Fruit fly (Drosophila melanogaster): ENCODE results near the gene TfIIFalpha.
A peak's percentile ranks its signal among the peaks of the same experiment; 100 is the strongest.

The TfIIFalpha gene

dm6 chr3R:6427619-6428378 is 47.5 kb downstream of the TfIIFalpha start:
- TF ChIP-seq foxo (GFP tag; optimal IDR thresholded peaks at IDR 0.05) = peak in 1 of 2 experiments; percentile 56
- TF ChIP-seq psq (GFP tag; optimal IDR thresholded peaks at IDR 0.05) = peak; percentile 27
- TF ChIP-seq dmrt93B (GFP tag; optimal IDR thresholded peaks at IDR 0.05) = no peak
- TF ChIP-seq dl (GFP tag; optimal IDR thresholded peaks at IDR 0.05; ENCODE audit: insufficient read depth in 1 of 2, partially characterized antibody in 2 of 2) = no peak
- peak; percentile 71 for TF ChIP-seq h (GFP tag; optimal IDR thresholded peaks at IDR 0.05)
- TF ChIP-seq dsf (GFP tag; optimal IDR thresholded peaks at IDR 0.05; ENCODE audit: borderline replicate concordance) = no peak
- TF ChIP-seq ey (GFP tag; optimal IDR thresholded peaks at IDR 0.05) = peak; percentile 43
- TF ChIP-seq OdsH (GFP tag; optimal IDR thresholded peaks at IDR 0.05) = peak; percentile 28
- peak; percentile 33 for TF ChIP-seq woc (GFP tag; optimal IDR thresholded peaks at IDR 0.05)
- TF ChIP-seq lola (GFP tag; optimal IDR thresholded peaks at IDR 0.05) = no peak
- TF ChIP-seq Jra (GFP tag; optimal IDR thresholded peaks at IDR 0.05) = no peak
- TF ChIP-seq jim (GFP tag; optimal IDR thresholded peaks at IDR 0.05) = no peak
- TF ChIP-seq tai (GFP tag; optimal IDR thresholded peaks at IDR 0.05) = no peak
- TF ChIP-seq HLH106 (tag; optimal IDR thresholded peaks at IDR 0.05) = peak; percentile 42
- TF ChIP-seq sv (GFP tag; optimal IDR thresholded peaks at IDR 0.05) = peak; percentile 26
- TF ChIP-seq br (GFP tag; optimal IDR thresholded peaks at IDR 0.05) = peak; percentile 8
- TF ChIP-seq Hr78 (GFP tag; optimal IDR thresholded peaks at IDR 0.05) = no peak
- TF ChIP-seq Dif (GFP tag; optimal IDR thresholded peaks at IDR 0.05; ENCODE audit: partially characterized antibody) = no peak
- TF ChIP-seq brk (GFP tag; optimal IDR thresholded peaks at IDR 0.05) = peak; percentile 5
- TF ChIP-seq Hr83 (GFP tag; optimal IDR thresholded peaks at IDR 0.05; ENCODE audit: poor library complexity, severe bottlenecking) = no peak
- peak; percentile 66 for TF ChIP-seq fru (GFP tag; optimal IDR thresholded peaks at IDR 0.05)
- TF ChIP-seq Sp1 (GFP tag; optimal IDR thresholded peaks at IDR 0.05) = peak; percentile 49
- peak; percentile 62 for TF ChIP-seq rgr (GFP tag; optimal IDR thresholded peaks at IDR 0.05)
- TF ChIP-seq sage (GFP tag; optimal IDR thresholded peaks at IDR 0.05) = no peak
- peak; percentile 45 for TF ChIP-seq Hnf4 (GFP tag; optimal IDR thresholded peaks at IDR 0.05)

dm6 chr3R:6428935-6429334 is 48.7 kb downstream of the TfIIFalpha start:
- no peak for TF ChIP-seq Myc (optimal IDR thresholded peaks at IDR 0.05)
- TF ChIP-seq usp (GFP tag; optimal IDR thresholded peaks at IDR 0.05) = no peak
- no peak for TF ChIP-seq OdsH (GFP tag; optimal IDR thresholded peaks at IDR 0.05)
- no peak for TF ChIP-seq GATAd (GFP tag; optimal IDR thresholded peaks at IDR 0.05)
- no peak for TF ChIP-seq Rel (GFP tag; optimal IDR thresholded peaks at IDR 0.05)
- TF ChIP-seq Rel (tag; optimal IDR thresholded peaks at IDR 0.05) = no peak
- TF ChIP-seq ey (GFP tag; optimal IDR thresholded peaks at IDR 0.05) = no peak
- no peak for TF ChIP-seq tai (GFP tag; optimal IDR thresholded peaks at IDR 0.05)
- TF ChIP-seq sage (GFP tag; optimal IDR thresholded peaks at IDR 0.05) = no peak

dm6 chr3R:6429706-6430105 is 49.4 kb downstream of the TfIIFalpha start:
- no peak for TF ChIP-seq GATAd (GFP tag; optimal IDR thresholded peaks at IDR 0.05)
- TF ChIP-seq brk (GFP tag; optimal IDR thresholded peaks at IDR 0.05) = no peak
- TF ChIP-seq Dfd (GFP tag; optimal IDR thresholded peaks at IDR 0.05) = no peak
- TF ChIP-seq fru (GFP tag; optimal IDR thresholded peaks at IDR 0.05) = no peak
- no peak for TF ChIP-seq HLH106 (tag; optimal IDR thresholded peaks at IDR 0.05)

DNA sequence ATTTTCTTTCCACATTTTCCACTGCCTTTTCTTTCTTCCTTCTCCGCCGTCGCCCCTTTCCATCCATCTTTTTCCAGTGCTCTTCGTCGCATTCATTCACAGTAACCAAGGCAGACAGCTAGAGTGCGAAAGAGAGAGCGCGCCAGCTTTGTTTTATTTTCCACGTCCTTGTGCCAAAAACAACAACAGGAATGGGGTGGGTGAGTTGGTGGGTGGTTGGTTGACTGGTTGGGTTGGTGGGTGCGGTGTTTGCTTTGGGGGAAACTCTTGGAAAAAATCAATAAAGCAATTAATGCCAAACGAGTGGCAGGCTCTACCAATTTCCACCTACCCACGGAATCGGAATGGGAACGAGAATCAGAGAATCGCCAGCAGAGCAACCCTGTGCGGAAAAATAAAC is 49.9 kb downstream of the TfIIFalpha start:
- TF ChIP-seq psq (GFP tag; optimal IDR thresholded peaks at IDR 0.05) = peak; percentile 9
- no peak for TF ChIP-seq foxo (GFP tag; optimal IDR thresholded peaks at IDR 0.05)
